Worm (Caenorhabditis elegans): ENCODE measurements around the gene nep-16.

ce11 chrIV:7586972-7587371 is 54.7 kb downstream of the nep-16 start:
- TF ChIP-seq skn-1 (tag; optimal IDR thresholded peaks at IDR 0.05) (no peak), aly-2 (tag; optimal IDR thresholded peaks at IDR 0.05) (no peak), ztf-11 (tag; optimal IDR thresholded peaks at IDR 0.05) (no peak), nhr-10 (tag; optimal IDR thresholded peaks at IDR 0.05) (no peak), nhr-237 (tag; optimal IDR thresholded peaks at IDR 0.05) (no peak), lsy-2 (tag; optimal IDR thresholded peaks at IDR 0.05) (no peak), lin-13 (GFP tag; optimal IDR thresholded peaks at IDR 0.05) (no peak), zag-1 (tag; optimal IDR thresholded peaks at IDR 0.05) (no peak), nhr-25 (tag; optimal IDR thresholded peaks at IDR 0.05) (no peak)

All from whole organism, L2 larva.